Worm (Caenorhabditis elegans): ENCODE data around the gene cgp-1.

DNA sequence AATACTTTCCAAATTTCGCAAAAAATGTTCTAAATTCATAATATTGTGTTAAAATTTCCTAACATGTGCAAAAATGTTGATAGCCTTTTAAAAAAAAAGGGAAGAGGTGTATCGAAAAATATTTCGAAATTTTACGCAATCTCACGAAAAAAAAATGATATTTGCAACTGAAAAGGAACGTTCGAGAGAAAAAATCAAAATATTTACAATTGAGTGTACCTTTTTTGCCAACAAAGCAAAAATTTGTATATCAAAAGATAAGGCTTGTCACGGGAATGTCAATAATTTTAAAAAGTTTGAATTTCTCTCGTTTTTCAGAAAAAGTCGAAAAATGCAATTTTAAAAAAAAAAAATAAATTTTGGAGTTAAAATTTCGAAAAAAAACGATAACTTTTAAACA, 924 bp upstream of the cgp-1 start:
- TF ChIP-seq scrt-1 (GFP tag; IDR thresholded peaks at IDR 0.05) (no peak), hnd-1 (tag; optimal IDR thresholded peaks at IDR 0.05) (no peak), ets-7 (tag; optimal IDR thresholded peaks at IDR 0.05) (no peak), ama-1 (optimal IDR thresholded peaks at IDR 0.05) (no peak)
